Fruit fly (Drosophila melanogaster) S2 (cell line): ENCODE data around the gene SkpC.

Experiments used
- CG8478 ChIP-seq: fragments of >200 bp; optimal IDR thresholded peaks from 2 replicates; lab custom pipeline; 2018
- CTCF ChIP-seq, 2 experiments: fragments of >200 bp; optimal IDR thresholded peaks; 2 replicates each; lab custom pipeline; 2018

- no peak for TF ChIP-seq CG8478
- TF ChIP-seq CTCF (optimal IDR thresholded peaks at IDR 0.05; lab: Kevin White, UChicago): peak; percentile 74 to 76
Measured at dm6 chrX:19851989-19852307, 36.1 kb downstream of the SkpC start, which contains the start of the genes pico and Nup205.
